Worm (Caenorhabditis elegans) whole organism, L2 larva: Measurements from ENCODE around the gene acbp-5.

Source experiments
- R02D3.7 ChIP-seq: fragments of 150-350 bp; optimal IDR thresholded peaks from 2 replicates; lab custom pipeline; 2014; ENCODE audit warnings: missing biosample characterization, missing genetic modification characterization
- aly-2 ChIP-seq: fragments of 150-350 bp; optimal IDR thresholded peaks from 2 replicates; lab custom pipeline; 2014; ENCODE audit warnings: missing biosample characterization, missing genetic modification characterization
- elt-1 ChIP-seq: fragments of 150-350 bp; optimal IDR thresholded peaks from 2 replicates; lab custom pipeline; 2014; ENCODE audit warnings: missing biosample characterization, missing genetic modification characterization
- fos-1 ChIP-seq: fragments of 150-350 bp; optimal IDR thresholded peaks from 2 replicates; lab custom pipeline; 2014; ENCODE audit warnings: missing biosample characterization, missing genetic modification characterization
- lin-11 ChIP-seq: fragments of 150-350 bp; sonication (generic microtip); optimal IDR thresholded peaks from 2 replicates; lab custom pipeline; 2014; ENCODE audit warnings: missing biosample characterization, missing genetic modification characterization, inconsistent platforms, mixed read lengths
- nhr-237 ChIP-seq: fragments of 150-350 bp; optimal IDR thresholded peaks from 2 replicates; lab custom pipeline; 2014; ENCODE audit warnings: missing biosample characterization, missing genetic modification characterization
- nhr-6 ChIP-seq: fragments of 150-350 bp; optimal IDR thresholded peaks from 2 replicates; lab custom pipeline; 2014; ENCODE audit warnings: missing biosample characterization, missing genetic modification characterization
- sma-9 ChIP-seq, 2 experiments: fragments of 150-350 bp in 1 of 2; sonication (generic microtip) in 1 of 2; optimal IDR thresholded peaks; 2 replicates each; lab custom pipeline; 2014 to 2016; ENCODE audit warnings: missing genetic modification characterization in 2 of 2, mild to moderate bottlenecking in 1 of 2, missing biosample characterization in 1 of 2, missing compliant biosample characterization in 1 of 2, missing genetic modification reagents in 1 of 2, moderate library complexity in 1 of 2
- unc-62 ChIP-seq: fragments of 150-350 bp; optimal IDR thresholded peaks from 2 replicates; lab custom pipeline; 2014; ENCODE audit warnings: missing biosample characterization, missing genetic modification reagents, missing genetic modification characterization
- ztf-4 ChIP-seq: fragments of 150-350 bp; optimal IDR thresholded peaks from 2 replicates; lab custom pipeline; 2014; ENCODE audit warnings: missing biosample characterization, missing genetic modification characterization

DNA sequence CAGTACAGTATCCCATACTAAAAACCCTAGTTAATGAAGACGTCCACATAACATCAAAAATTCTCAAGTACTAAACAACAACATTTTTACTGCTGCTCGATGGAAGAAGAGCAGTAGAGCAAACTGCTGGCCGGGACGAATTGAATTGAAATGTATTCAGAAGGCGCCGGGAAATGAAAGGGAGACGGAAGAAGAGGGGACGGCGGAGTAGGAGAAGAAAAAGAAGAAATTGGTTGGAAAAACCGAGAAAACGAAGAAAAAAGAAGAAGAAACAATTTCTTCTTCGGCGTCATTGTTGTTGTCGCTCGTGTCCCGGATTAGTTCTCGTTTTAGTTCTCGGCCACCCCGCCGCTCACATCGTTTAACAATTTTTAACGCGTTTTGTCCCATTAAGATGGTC is 7.7 kb downstream of the acbp-5 start:
- TF ChIP-seq unc-62 (no peak), ztf-4 (tag; lab: Kevin White, UChicago) (no peak), aly-2 (tag; lab: Kevin White, UChicago) (no peak), lin-11 (tag; lab: Kevin White, UChicago) (no peak), sma-9 (GFP tag; optimal IDR thresholded peaks at IDR 0.05; lab: Kevin White, UChicago) (no peak), sma-9 (tag; optimal IDR thresholded peaks at IDR 0.05; lab: Kevin White, UChicago) (no peak), nhr-6 (tag; lab: Kevin White, UChicago) (no peak), R02D3.7 (no peak), fos-1 (tag; lab: Kevin White, UChicago) (no peak), elt-1 (no peak), nhr-237 (tag; lab: Kevin White, UChicago) (no peak)
